Fruit fly (Drosophila melanogaster) S2 (cell line): ENCODE data around the gene CG17780.
A peak's percentile ranks its signal among the peaks of the same experiment; 100 is the strongest.

ENCODE experiments used
- CG8478 ChIP-seq: fragments of >200 bp; optimal IDR thresholded peaks from 2 replicates; lab custom pipeline; 2018
- CTCF ChIP-seq, 2 experiments: fragments of >200 bp; optimal IDR thresholded peaks; 2 replicates each; lab custom pipeline; 2018

Gene CG17780

dm6 chr3R:24384952-24385351, at the start of gene CG17780:
TSS of gene CG17780 (minus strand) at chr3R:24385052.
- no peak for TF ChIP-seq CG8478
- TF ChIP-seq CTCF (optimal IDR thresholded peaks at IDR 0.05; lab: Kevin White, UChicago), result no peak

- no peak for TF ChIP-seq CG8478
- TF ChIP-seq CTCF (optimal IDR thresholded peaks at IDR 0.05; lab: Kevin White, UChicago), result no peak
These were observed 7.5 kb upstream of the CG17780 start, which contains the start of gene CG13616 for dm6 chr3R:24392207-24392939. TSS of gene CG13616 (plus strand) at chr3R:24392889.

DNA sequence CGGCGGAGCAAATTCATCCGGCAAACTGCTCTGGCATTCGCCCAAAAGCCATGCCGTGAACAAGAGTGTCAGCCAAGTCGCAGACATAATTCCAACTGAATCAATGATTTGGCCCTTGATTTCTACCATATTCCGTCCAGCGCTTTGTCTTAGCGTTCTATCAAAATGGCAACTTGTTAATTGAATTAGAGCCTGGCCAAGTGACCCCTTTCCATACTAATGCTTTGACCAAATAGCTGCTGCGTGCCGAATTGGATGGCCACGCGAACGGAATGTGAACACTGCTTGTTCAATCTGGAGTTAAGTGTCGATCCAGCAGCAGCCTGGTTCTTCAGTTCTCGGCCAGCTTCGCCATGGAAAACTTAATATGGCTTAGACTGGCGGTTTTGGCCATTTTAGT, 5.4 kb upstream of the CG17780 start, which contains the start of the genes CG5768 and CG13615:
Gene CG5768 (minus strand): TSS at position 101 of the 400 bp plus-strand sequence.
Gene CG13615 (plus strand): TSS at position 280 of the 400 bp plus-strand sequence.
- TF ChIP-seq CTCF (optimal IDR thresholded peaks at IDR 0.05; lab: Kevin White, UChicago) (no peak), CG8478 (no peak)

- peak; percentile 68 to 71 for TF ChIP-seq CTCF (optimal IDR thresholded peaks at IDR 0.05; lab: Kevin White, UChicago)
- no peak for TF ChIP-seq CG8478
These were observed 1.6 kb upstream of the CG17780 start for dm6 chr3R:24386434-24386833.

- TF ChIP-seq CG8478, result no peak
- TF ChIP-seq CTCF (optimal IDR thresholded peaks at IDR 0.05; lab: Kevin White, UChicago), result no peak
These were observed 8.3 kb downstream of the CG17780 start, which contains the start of gene CG33342 for dm6 chr3R:24376565-24376964. TSS of gene CG33342 (plus strand) at chr3R:24376865.

DNA sequence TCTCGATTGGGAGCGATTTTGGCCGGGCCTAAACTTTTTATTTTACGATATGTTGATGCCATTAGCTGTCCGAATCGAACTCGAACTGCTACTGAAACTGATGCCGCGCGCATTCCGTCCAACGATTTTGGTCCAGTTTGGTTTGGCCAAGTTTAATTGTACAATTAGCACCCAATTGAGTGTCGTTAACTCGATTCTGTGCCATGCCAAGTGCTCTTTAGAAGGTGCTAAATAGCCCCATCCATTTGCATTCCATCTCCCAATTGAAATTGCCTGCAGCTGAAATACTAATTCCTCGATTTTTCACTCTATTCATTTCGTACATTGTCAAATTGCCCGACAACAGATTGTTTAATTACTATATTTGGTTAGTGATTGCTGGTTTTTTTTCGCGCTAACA, 9.3 kb downstream of the CG17780 start, which contains the start of gene CG17781:
Gene CG17781 (minus strand): TSS at position 101 of the 400 bp plus-strand sequence.
- TF ChIP-seq CTCF (optimal IDR thresholded peaks at IDR 0.05; lab: Kevin White, UChicago), result no peak

- TF ChIP-seq CG8478, result no peak
- TF ChIP-seq CTCF (optimal IDR thresholded peaks at IDR 0.05; lab: Kevin White, UChicago), result no peak
These were observed 12.2 kb downstream of the CG17780 start, which contains the start of gene CG17782 for dm6 chr3R:24372662-24373061. TSS of gene CG17782 (minus strand) at chr3R:24372762.

DNA sequence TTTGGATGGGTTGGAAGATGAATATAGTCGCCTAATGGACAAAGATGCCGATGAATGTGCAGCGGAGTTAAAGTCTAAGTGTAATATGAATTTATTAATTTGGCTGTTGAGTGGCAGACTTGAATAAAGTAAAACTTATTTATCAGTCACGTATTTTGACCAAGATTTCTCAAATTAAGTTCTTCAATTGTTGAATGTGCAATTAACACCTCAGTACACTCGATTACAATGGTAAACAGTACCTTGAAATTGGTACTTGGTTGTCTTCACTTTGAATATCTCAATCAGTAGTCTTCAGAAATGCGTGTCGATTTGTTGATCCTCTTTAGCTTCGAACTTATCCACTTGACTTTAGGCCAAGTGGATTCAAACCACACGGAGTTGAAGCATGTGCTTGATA, 15.6 kb downstream of the CG17780 start, which contains the start of gene CG13614:
Gene CG13614 (plus strand): TSS at position 301 of the 400 bp plus-strand sequence.
- TF ChIP-seq CG8478 (no peak), CTCF (optimal IDR thresholded peaks at IDR 0.05; lab: Kevin White, UChicago) (no peak)

DNA sequence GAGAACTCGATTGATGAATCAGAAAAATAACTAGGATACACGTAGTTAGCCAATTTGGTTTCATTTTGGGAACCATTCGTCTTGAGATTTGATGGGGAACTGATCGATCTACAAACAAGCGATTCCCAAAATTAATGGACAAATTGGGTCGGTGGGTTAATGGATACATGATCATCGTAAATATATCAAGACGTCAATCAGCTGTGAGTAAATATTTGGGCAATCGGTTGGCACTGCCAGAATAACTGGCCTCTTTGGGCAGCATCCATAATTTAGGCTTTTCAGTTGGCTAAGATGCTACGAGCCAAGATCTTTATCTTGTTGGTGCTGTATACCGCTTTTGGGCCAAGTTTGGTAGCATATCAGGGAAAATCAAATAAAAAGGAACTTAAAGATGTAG, 16.8 kb downstream of the CG17780 start, which contains the start of the genes CG42812 and CG33341:
Gene CG42812 (minus strand): TSS at position 101 of the 400 bp plus-strand sequence.
Gene CG33341 (plus strand): TSS at position 295 of the 400 bp plus-strand sequence.
- no peak for TF ChIP-seq CTCF (optimal IDR thresholded peaks at IDR 0.05; lab: Kevin White, UChicago)
- TF ChIP-seq CG8478, result no peak

DNA sequence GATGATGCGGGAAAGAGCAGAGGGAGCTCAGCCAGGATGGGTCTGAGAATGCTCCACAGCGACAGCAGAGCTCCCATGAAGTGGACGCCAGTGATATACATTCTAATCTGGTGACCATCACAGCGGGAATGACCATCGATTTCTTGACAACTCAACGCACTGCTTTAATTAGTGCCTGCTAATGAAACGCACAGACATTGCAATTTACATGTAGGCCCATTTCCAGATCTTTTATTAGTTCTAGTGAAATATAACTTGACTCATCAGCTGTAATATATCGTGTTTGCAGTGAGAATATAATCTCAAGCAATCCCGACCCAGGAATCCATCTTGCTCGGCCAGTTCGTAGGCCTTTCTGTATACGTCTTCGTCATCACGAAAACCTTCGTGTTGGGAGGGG, 17.7 kb downstream of the CG17780 start, which contains the start of gene CG42811:
Gene CG42811 (minus strand): TSS at position 101 of the 400 bp plus-strand sequence.
- TF ChIP-seq CG8478, result no peak

DNA sequence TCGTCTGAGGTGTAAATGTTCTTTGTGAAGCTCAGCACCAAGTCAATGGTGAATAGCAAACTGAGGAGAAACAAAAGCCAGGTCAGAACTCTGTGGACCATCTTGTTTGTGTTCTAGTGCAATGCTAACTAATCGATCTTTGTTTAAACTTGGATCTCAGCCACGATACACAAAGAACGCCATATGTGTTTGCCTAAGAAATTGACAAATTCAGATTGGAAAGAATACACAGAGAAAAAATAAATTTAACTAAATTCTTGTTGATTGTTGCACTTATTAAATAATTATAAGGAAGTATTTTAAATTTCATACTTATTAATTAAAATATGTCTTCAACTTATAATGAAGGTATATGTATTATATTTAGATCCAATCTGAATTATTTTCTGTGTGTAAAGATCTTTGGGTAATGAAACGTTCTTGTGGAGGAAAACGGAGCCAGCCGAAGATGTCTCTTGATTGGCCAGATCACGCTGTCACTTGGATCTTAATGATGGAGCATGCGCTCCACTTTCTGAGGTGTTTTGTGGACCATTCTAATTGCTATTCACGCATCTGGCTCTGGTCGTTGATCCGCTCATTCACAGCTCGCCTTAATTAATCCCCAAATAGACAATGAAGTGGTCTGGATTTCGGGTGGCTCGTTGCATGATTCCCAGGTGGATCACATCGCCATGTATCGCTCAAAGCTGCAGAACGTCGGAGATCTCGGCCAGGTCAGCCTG, 19.8 kb downstream of the CG17780 start, which contains the start of the genes CG17784 and CG13613:
Gene CG17784 (minus strand): TSS at position 101 of the 725 bp plus-strand sequence.
Gene CG13613 (plus strand): TSS at position 675 of the 725 bp plus-strand sequence.
- TF ChIP-seq CG8478 (no peak), CTCF (optimal IDR thresholded peaks at IDR 0.05; lab: Kevin White, UChicago) (no peak)

DNA sequence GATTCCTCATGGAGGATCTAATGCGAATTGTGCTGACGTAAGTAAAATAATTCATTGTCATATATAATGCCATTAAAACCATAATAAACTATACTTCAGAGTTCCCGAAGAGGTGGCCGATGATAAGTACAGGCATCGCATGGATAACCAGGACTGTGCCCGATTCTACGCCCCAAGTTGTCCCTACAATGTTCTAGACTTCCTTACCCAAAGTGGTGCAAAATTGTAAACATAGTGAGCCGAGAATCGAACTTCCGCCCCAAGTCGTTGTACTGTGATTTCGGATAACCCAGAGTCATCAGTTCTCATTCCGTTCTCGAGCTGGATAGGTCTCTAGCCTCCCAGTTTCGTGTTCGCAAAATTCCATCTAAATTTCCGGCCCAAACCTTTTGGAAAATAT, 22.0 kb downstream of the CG17780 start, which contains the start of gene CG33340:
Gene CG33340 (plus strand): TSS at position 301 of the 400 bp plus-strand sequence.
- TF ChIP-seq CTCF (optimal IDR thresholded peaks at IDR 0.05; lab: Kevin White, UChicago), result no peak
- TF ChIP-seq CG8478, result no peak

dm6 chr3R:24361583-24361982, 23.3 kb downstream of the CG17780 start, which contains the start of the genes CG5762 and CG33339:
TSS of gene CG5762 (minus strand) at chr3R:24361683.
TSS of gene CG33339 (plus strand) at chr3R:24361847.
- TF ChIP-seq CG8478 (no peak), CTCF (optimal IDR thresholded peaks at IDR 0.05; lab: Kevin White, UChicago) (no peak)

dm6 chr3R:24359957-24360356, 24.9 kb downstream of the CG17780 start, which contains the start of gene CG18528:
TSS of gene CG18528 (minus strand) at chr3R:24360144.
- TF ChIP-seq CG8478 (no peak), CTCF (optimal IDR thresholded peaks at IDR 0.05; lab: Kevin White, UChicago) (peak; percentile 16 to 64)

- TF ChIP-seq CG8478 (no peak), CTCF (optimal IDR thresholded peaks at IDR 0.05; lab: Kevin White, UChicago) (no peak)
These were observed 27.2 kb downstream of the CG17780 start, which contains the start of gene Golgin84 for dm6 chr3R:24357698-24358097. TSS of gene Golgin84 (minus strand) at chr3R:24357938.
